Fruit fly (Drosophila melanogaster): Measurements from ENCODE around the gene CG32512.

CG32512 gene

DNA sequence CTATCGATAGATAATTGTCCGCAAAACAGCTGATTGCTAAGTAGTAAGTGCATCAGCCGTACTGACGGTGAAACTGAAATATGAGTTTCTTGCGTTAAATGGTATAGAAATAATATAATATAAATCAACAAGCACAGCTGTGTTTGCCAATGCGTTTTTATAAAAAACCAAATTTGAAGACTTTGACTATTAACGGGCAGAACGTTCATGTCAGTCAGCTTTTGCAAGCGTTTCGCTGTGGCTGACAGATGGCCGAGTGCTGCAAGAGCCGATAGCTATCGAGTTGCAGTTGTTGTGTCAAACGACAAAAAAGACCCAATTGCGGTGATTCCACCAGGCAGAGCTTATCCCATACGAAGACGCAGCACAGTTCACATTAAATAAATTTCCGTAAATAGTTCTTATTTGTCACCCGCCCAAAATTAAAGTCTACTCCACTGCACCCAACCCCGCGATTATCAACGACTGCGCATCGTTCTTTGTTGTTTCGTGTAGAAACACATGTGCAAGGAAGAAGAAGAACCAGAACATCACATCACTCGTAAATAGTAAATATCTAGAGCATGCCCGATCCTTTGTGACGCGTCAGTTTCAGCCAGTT, 49.6 kb upstream of the CG32512 start, which contains the start of the genes unc and CG15445 (continued):
- TF ChIP-seq Hmr (GFP tag; optimal IDR thresholded peaks at IDR 0.05) (peak; percentile 26), kay (GFP tag; optimal IDR thresholded peaks at IDR 0.05) (no peak), CG14710 (tag; optimal IDR thresholded peaks at IDR 0.05) (peak; percentile 53), scrt (GFP tag; optimal IDR thresholded peaks at IDR 0.05) (no peak), maf-S (GFP tag; optimal IDR thresholded peaks at IDR 0.05) (no peak), CG17328 (GFP tag; IDR thresholded peaks at IDR 0.05) (no peak), Lhr (GFP tag; optimal IDR thresholded peaks at IDR 0.05) (peak; percentile 53), CG17186 (GFP tag; optimal IDR thresholded peaks at IDR 0.05) (peak; percentile 44), hb (GFP tag; IDR thresholded peaks at IDR 0.05; ENCODE audit: partially characterized antibody) (peak; percentile 91), CG10431 (GFP tag; optimal IDR thresholded peaks at IDR 0.05) (no peak), Dll (GFP tag; IDR thresholded peaks at IDR 0.05; ENCODE audit: partially characterized antibody) (peak; percentile 82), grn (GFP tag; optimal IDR thresholded peaks at IDR 0.05) (no peak), twi (tag; optimal IDR thresholded peaks at IDR 0.05) (peak; percentile 50), Sin3A (optimal IDR thresholded peaks at IDR 0.05) (peak; percentile 90), dan (GFP tag; IDR thresholded peaks at IDR 0.05) (no peak), CG34422 (GFP tag; IDR thresholded peaks at IDR 0.05) (0 out of 3 replicates have a peak, but pooled peaks have one; percentile 34), CG30403 (GFP tag; optimal IDR thresholded peaks at IDR 0.05) (no peak), gsb (GFP tag; IDR thresholded peaks at IDR 0.05) (no peak), D (optimal IDR thresholded peaks at IDR 0.05) (no peak), D (GFP tag; optimal IDR thresholded peaks at IDR 0.05) (no peak), CG8765 (GFP tag; IDR thresholded peaks at IDR 0.05) (no peak), CG14965 (GFP tag; optimal IDR thresholded peaks at IDR 0.05; ENCODE audit: borderline replicate concordance) (no peak), CG2199 (GFP tag; IDR thresholded peaks at IDR 0.05) (peak; percentile 89; the same call in 1 of the 3 replicates), Med (GFP tag) (peak; percentile 87), Ada2b (GFP tag; IDR thresholded peaks at IDR 0.05) (no peak), danr (GFP tag; IDR thresholded peaks at IDR 0.05) (no peak), CG13424 (tag; optimal IDR thresholded peaks at IDR 0.05) (no peak), vfl (GFP tag; optimal IDR thresholded peaks at IDR 0.05) (no peak), CG7928 (GFP tag; optimal IDR thresholded peaks at IDR 0.05) (peak; percentile 5), Dip2 (GFP tag; IDR thresholded peaks at IDR 0.05) (no peak), CG34224 (GFP tag; IDR thresholded peaks at IDR 0.05; ENCODE audit: partially characterized antibody) (peak; percentile 62; the same call in 2 of the 3 replicates), nerfin-2 (GFP tag; IDR thresholded peaks at IDR 0.05; ENCODE audit: partially characterized antibody) (peak; percentile 69), CG30020 (tag; optimal IDR thresholded peaks at IDR 0.05) (no peak), Neu2 (GFP tag; optimal IDR thresholded peaks at IDR 0.05; ENCODE audit: borderline replicate concordance) (no peak), Gsc (GFP tag; IDR thresholded peaks at IDR 0.05) (no peak), CG10267 (tag; optimal IDR thresholded peaks at IDR 0.05) (peak; percentile 15), Opbp (GFP tag; IDR thresholded peaks at IDR 0.05; ENCODE audit: partially characterized antibody) (peak; percentile 86), odd (GFP tag; optimal IDR thresholded peaks at IDR 0.05) (no peak), luna (GFP tag; optimal IDR thresholded peaks at IDR 0.05) (no peak), lmd (GFP tag; IDR thresholded peaks at IDR 0.05) (no peak), CG7839 (tag; optimal IDR thresholded peaks at IDR 0.05) (no peak)

DNA sequence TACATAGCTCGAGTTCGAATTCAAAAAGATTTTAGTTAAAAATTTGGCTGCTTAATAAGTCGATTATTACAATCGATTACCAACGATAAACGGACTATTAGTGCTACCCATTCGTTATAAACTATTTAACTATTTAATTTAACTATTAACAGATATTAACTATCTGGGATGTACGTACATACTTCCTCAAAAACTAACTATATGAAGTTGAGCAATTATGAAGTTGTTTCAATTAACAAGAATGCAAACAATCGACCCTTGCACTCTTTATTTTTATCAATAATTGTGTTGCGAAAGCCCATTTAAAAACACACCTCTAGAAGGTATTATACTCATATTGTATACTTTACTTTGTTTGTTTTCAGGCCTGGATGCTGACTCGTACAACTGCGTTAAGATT, 38.9 kb upstream of the CG32512 start, which contains the start of gene CG1503:
TSS of gene CG1503 (minus strand) at position 101 of the 400 bp plus-strand sequence.
- TF ChIP-seq Nf-YA (GFP tag; IDR thresholded peaks at IDR 0.05) (no peak), sug (tag; optimal IDR thresholded peaks at IDR 0.05) (no peak), CG8281 (tag; optimal IDR thresholded peaks at IDR 0.05) (no peak), sim (GFP tag; IDR thresholded peaks at IDR 0.05) (no peak), z (GFP tag; IDR thresholded peaks at IDR 0.05) (no peak), bigmax (GFP tag; optimal IDR thresholded peaks at IDR 0.05) (no peak), sima (GFP tag; optimal IDR thresholded peaks at IDR 0.05) (no peak), tll (GFP tag; optimal IDR thresholded peaks at IDR 0.05) (no peak), chinmo (GFP tag; IDR thresholded peaks at IDR 0.05; ENCODE audit: partially characterized antibody) (no peak), CG4854 (GFP tag; optimal IDR thresholded peaks at IDR 0.05) (no peak), phol (tag; optimal IDR thresholded peaks at IDR 0.05) (no peak), CG14014 (GFP tag; IDR thresholded peaks at IDR 0.05) (no peak)

All from whole organism, embryonic.